Worm (Caenorhabditis elegans): ENCODE measurements around the gene hlh-19.

hlh-19 gene

ce11 chrX:535728-536127, 21.4 kb downstream of the hlh-19 start, which contains the start of gene F28C10.3:
F28C10.3 (minus strand) TSS chrX:535828.
- TF ChIP-seq Y22D7AL.16 (tag; optimal IDR thresholded peaks at IDR 0.05) (no peak), pha-2 (tag; optimal IDR thresholded peaks at IDR 0.05) (no peak), unc-55 (GFP tag; optimal IDR thresholded peaks at IDR 0.05) (peak; percentile 91), rnt-1 (tag; optimal IDR thresholded peaks at IDR 0.05) (peak; percentile 27), ceh-45 (GFP tag; IDR thresholded peaks at IDR 0.05) (no peak), che-1 (tag; optimal IDR thresholded peaks at IDR 0.05) (no peak), ceh-19 (GFP tag; optimal IDR thresholded peaks at IDR 0.05) (no peak), tbx-2 (tag; optimal IDR thresholded peaks at IDR 0.05) (peak; percentile 71), hlh-13 (GFP tag; optimal IDR thresholded peaks at IDR 0.05) (no peak), ref-2 (tag; optimal IDR thresholded peaks at IDR 0.05) (peak; percentile 66), sdc-2 (tag; optimal IDR thresholded peaks at IDR 0.05) (peak; percentile 73), hlh-6 (tag; optimal IDR thresholded peaks at IDR 0.05) (no peak), hlh-30 (tag; optimal IDR thresholded peaks at IDR 0.05; ENCODE audit: insufficient read depth) (peak; percentile 27), pros-1 (tag; optimal IDR thresholded peaks at IDR 0.05) (peak; percentile 2), nhr-232 (tag; optimal IDR thresholded peaks at IDR 0.05) (no peak), ceh-34 (tag; optimal IDR thresholded peaks at IDR 0.05) (peak; percentile 48), dve-1 (tag; optimal IDR thresholded peaks at IDR 0.05) (peak; percentile 33), hlh-15 (tag; optimal IDR thresholded peaks at IDR 0.05) (no peak), ets-4 (tag; optimal IDR thresholded peaks at IDR 0.05) (no peak), unc-42 (tag; optimal IDR thresholded peaks at IDR 0.05) (peak; percentile 55), dmd-4 (tag; optimal IDR thresholded peaks at IDR 0.05; ENCODE audit: borderline replicate concordance) (peak; percentile 11), C08G9.2 (tag; optimal IDR thresholded peaks at IDR 0.05) (peak; percentile 41), hlh-8 (tag; optimal IDR thresholded peaks at IDR 0.05) (peak; percentile 5), tbx-7 (tag; optimal IDR thresholded peaks at IDR 0.05) (no peak), ceh-31 (tag; optimal IDR thresholded peaks at IDR 0.05) (peak; percentile 83), nfya-1 (tag; optimal IDR thresholded peaks at IDR 0.05) (peak; percentile 81), odd-2 (tag; optimal IDR thresholded peaks at IDR 0.05) (no peak), ceh-24 (tag; optimal IDR thresholded peaks at IDR 0.05) (no peak), ceh-18 (tag; optimal IDR thresholded peaks at IDR 0.05) (peak; percentile 58)

- TF ChIP-seq ceh-19 (GFP tag; optimal IDR thresholded peaks at IDR 0.05) (no peak), unc-86 (tag; optimal IDR thresholded peaks at IDR 0.05) (no peak), hlh-13 (GFP tag; optimal IDR thresholded peaks at IDR 0.05) (no peak), ama-1 (optimal IDR thresholded peaks at IDR 0.05) (no peak), hlh-8 (tag; optimal IDR thresholded peaks at IDR 0.05) (no peak), ceh-45 (GFP tag; IDR thresholded peaks at IDR 0.05) (no peak), unc-3 (GFP tag; conservative IDR thresholded peaks at IDR 0.05) (no peak), unc-3 (tag; optimal IDR thresholded peaks at IDR 0.05) (no peak), ceh-24 (tag; optimal IDR thresholded peaks at IDR 0.05) (no peak), dve-1 (tag; optimal IDR thresholded peaks at IDR 0.05) (no peak), madf-2 (tag; optimal IDR thresholded peaks at IDR 0.05) (no peak), ets-4 (tag; optimal IDR thresholded peaks at IDR 0.05) (no peak), ceh-18 (tag; optimal IDR thresholded peaks at IDR 0.05) (no peak), hlh-6 (tag; optimal IDR thresholded peaks at IDR 0.05) (no peak), sdc-2 (tag; optimal IDR thresholded peaks at IDR 0.05) (no peak), npax-4 (tag; optimal IDR thresholded peaks at IDR 0.05) (no peak), nfya-1 (tag; optimal IDR thresholded peaks at IDR 0.05) (no peak), ztf-16 (tag; optimal IDR thresholded peaks at IDR 0.05) (no peak), ceh-30 (tag; optimal IDR thresholded peaks at IDR 0.05) (no peak), odd-2 (tag; optimal IDR thresholded peaks at IDR 0.05) (no peak), gmeb-2 (tag; optimal IDR thresholded peaks at IDR 0.05) (no peak)
Measured at ce11 chrX:530909-531308, 26.2 kb downstream of the hlh-19 start, which contains the start of gene B0310.6. B0310.6 (minus strand) TSS chrX:531009.

ce11 chrX:530011-530410, 27.1 kb downstream of the hlh-19 start, which contains the start of gene ugt-46:
ugt-46 (minus strand) TSS chrX:530289.
- TF ChIP-seq elt-2 (tag; optimal IDR thresholded peaks at IDR 0.05), result peak; percentile 98
- TF ChIP-seq T23F11.4 (GFP tag; optimal IDR thresholded peaks at IDR 0.05), result no peak
- no peak for TF ChIP-seq dve-1 (tag; optimal IDR thresholded peaks at IDR 0.05)
- TF ChIP-seq hlh-8 (tag; optimal IDR thresholded peaks at IDR 0.05), result no peak
